Fruit fly (Drosophila melanogaster) whole organism: ENCODE data around the gene CG7094.

Source experiments
- CG8478 ChIP-seq: fragments of >200 bp; optimal IDR thresholded peaks from 2 replicates; lab custom pipeline; 2018; ENCODE audit warnings: inconsistent platforms
- Dll ChIP-seq: fragments of >200 bp; optimal IDR thresholded peaks from 2 replicates; lab custom pipeline; 2017
- pan ChIP-seq: fragments of >200 bp; optimal IDR thresholded peaks from 2 replicates; lab custom pipeline; 2017
- psq ChIP-seq: fragments of >200 bp; optimal IDR thresholded peaks from 2 replicates; lab custom pipeline; 2017
- usp ChIP-seq: fragments of >200 bp; optimal IDR thresholded peaks from 2 replicates; lab custom pipeline; 2017; ENCODE audit warnings: missing biosample characterization, missing genetic modification characterization, mixed read lengths

DNA sequence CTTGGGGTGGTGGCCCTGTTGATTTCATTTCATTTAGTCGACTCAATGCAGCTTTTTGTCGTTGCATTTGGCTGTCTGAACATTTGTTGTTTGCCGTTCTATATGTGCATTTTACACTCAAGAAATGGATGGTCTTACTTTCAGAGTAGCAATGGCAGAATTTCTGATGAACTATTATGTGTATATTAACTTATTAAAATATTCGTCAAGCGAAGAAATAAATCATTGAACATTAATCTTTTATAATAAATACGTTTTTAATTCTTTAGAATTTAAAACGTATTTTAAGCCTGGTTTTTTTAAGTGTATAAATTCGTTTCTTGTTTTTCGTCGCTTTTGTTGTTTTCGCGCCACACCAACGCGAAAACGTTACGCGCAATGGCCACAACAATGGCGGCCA is 17.5 kb upstream of the CG7094 start:
- TF ChIP-seq psq (lab: Kevin White, UChicago) (no peak), usp (GFP tag; lab: Kevin White, UChicago) (no peak), CG8478 (lab: Kevin White, UChicago) (no peak), pan (lab: Kevin White, UChicago) (no peak), Dll (lab: Kevin White, UChicago) (no peak)
